Worm (Caenorhabditis elegans): ENCODE data around the gene srlf-24.

ce11 chrIV:11110995-11111619 is 5.5 kb upstream of the srlf-24 start, which contains the start of gene rps-5:
- TF ChIP-seq zag-1 (tag; optimal IDR thresholded peaks at IDR 0.05), result no peak
- TF ChIP-seq unc-55 (GFP tag; optimal IDR thresholded peaks at IDR 0.05), result peak; percentile 86
- TF ChIP-seq sma-9 (GFP tag; optimal IDR thresholded peaks at IDR 0.05), result peak; percentile 41
- no peak for TF ChIP-seq sma-9 (tag; optimal IDR thresholded peaks at IDR 0.05)
- TF ChIP-seq R02D3.7 (tag; optimal IDR thresholded peaks at IDR 0.05), result no peak

All from whole organism, L2 larva.